Fruit fly (Drosophila melanogaster): ENCODE data around the gene BRWD3.

The BRWD3 gene

DNA sequence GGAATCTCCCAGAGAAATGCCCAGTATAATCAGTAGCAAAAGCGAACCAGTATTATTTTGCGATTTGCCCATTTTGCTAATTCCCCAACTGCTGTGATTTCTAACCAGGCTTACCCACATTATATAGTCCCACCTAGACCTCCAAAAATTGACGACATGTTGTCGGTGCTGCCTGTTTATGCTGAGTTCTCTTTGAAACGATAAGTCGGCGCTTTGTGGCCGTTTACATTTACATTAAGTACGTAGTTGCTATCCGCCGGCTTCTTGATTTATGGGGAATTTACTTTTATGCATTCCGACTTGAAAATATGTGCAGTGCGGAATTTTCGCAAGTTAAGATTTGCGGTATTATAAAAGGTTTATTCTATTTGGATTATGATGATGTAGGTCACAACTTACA lies 24.5 kb upstream of the BRWD3 start, which contains the start of gene CG5715:
CG5715 (minus strand) TSS at position 101 of the 400 bp plus-strand sequence.
- TF ChIP-seq CG4496 (GFP tag; IDR thresholded peaks at IDR 0.05): no peak

- TF ChIP-seq CG34367 (tag; optimal IDR thresholded peaks at IDR 0.05) (peak; percentile 45), Ets98B (GFP tag; IDR thresholded peaks at IDR 0.05) (peak; percentile 21; the same call in 1 of the 2 replicates), fd96Ca (GFP tag; IDR thresholded peaks at IDR 0.05) (peak; percentile 46; the same call in 1 of the 3 replicates), Pif1A (GFP tag; optimal IDR thresholded peaks at IDR 0.05) (peak; percentile 8), EcR (GFP tag; optimal IDR thresholded peaks at IDR 0.05) (peak; percentile 36), CG8301 (tag; optimal IDR thresholded peaks at IDR 0.05) (no peak), D1 (tag; optimal IDR thresholded peaks at IDR 0.05) (no peak), CG12605 (GFP tag; IDR thresholded peaks at IDR 0.05) (0 out of 2 replicates have a peak, but pooled peaks have one; percentile 8), CG15710 (tag; optimal IDR thresholded peaks at IDR 0.05) (peak; percentile 17), CG13204 (GFP tag; optimal IDR thresholded peaks at IDR 0.05) (no peak), CG10348 (GFP tag; IDR thresholded peaks at IDR 0.05) (no peak), CG14655 (GFP tag; optimal IDR thresholded peaks at IDR 0.05) (no peak), rn (GFP tag; IDR thresholded peaks at IDR 0.05) (no peak), CG4496 (GFP tag; IDR thresholded peaks at IDR 0.05) (peak; percentile 62; the same call in 2 of the 3 replicates), Pif1B (GFP tag; optimal IDR thresholded peaks at IDR 0.05) (no peak), CG17806 (tag; optimal IDR thresholded peaks at IDR 0.05) (no peak), gl (tag; optimal IDR thresholded peaks at IDR 0.05) (no peak), CG32121 (GFP tag; IDR thresholded peaks at IDR 0.05) (peak; percentile 46), Snoo (tag; optimal IDR thresholded peaks at IDR 0.05) (peak; percentile 45), CG9948 (tag; optimal IDR thresholded peaks at IDR 0.05) (no peak), CG8159 (tag; optimal IDR thresholded peaks at IDR 0.05) (peak; percentile 22)
These were observed 23.8 kb upstream of the BRWD3 start, which contains the start of gene crb for dm6 chr3R:24294784-24295555. TSS of gene crb (plus strand) at chr3R:24295078.

dm6 chr3R:24295556-24296465 lies 23.0 kb upstream of the BRWD3 start:
- TF ChIP-seq CG12605 (GFP tag; IDR thresholded peaks at IDR 0.05) (peak; percentile 83), Pif1A (GFP tag; optimal IDR thresholded peaks at IDR 0.05) (peak; percentile 97), Pif1B (GFP tag; optimal IDR thresholded peaks at IDR 0.05) (peak; percentile 98), CG14655 (GFP tag; optimal IDR thresholded peaks at IDR 0.05) (peak; percentile 86), CG9948 (tag; optimal IDR thresholded peaks at IDR 0.05) (peak; percentile 96), CG4496 (GFP tag; IDR thresholded peaks at IDR 0.05) (peak; percentile 97), CG15710 (tag; optimal IDR thresholded peaks at IDR 0.05) (peak; percentile 97), D1 (tag; optimal IDR thresholded peaks at IDR 0.05) (peak; percentile 76), rn (GFP tag; IDR thresholded peaks at IDR 0.05) (peak; percentile 86), CG34367 (tag; optimal IDR thresholded peaks at IDR 0.05) (peak; percentile 97), CG17806 (tag; optimal IDR thresholded peaks at IDR 0.05) (peak; percentile 97), Ets98B (GFP tag; IDR thresholded peaks at IDR 0.05) (peak; percentile 88), CG32121 (GFP tag; IDR thresholded peaks at IDR 0.05) (peak; percentile 86), EcR (GFP tag; optimal IDR thresholded peaks at IDR 0.05) (peak; percentile 52), CG8301 (tag; optimal IDR thresholded peaks at IDR 0.05) (peak; percentile 93), CG10348 (GFP tag; IDR thresholded peaks at IDR 0.05) (peak; percentile 62), CG13204 (GFP tag; optimal IDR thresholded peaks at IDR 0.05) (peak; percentile 93), Snoo (tag; optimal IDR thresholded peaks at IDR 0.05) (peak; percentile 98), gl (tag; optimal IDR thresholded peaks at IDR 0.05) (peak; percentile 75), fd96Ca (GFP tag; IDR thresholded peaks at IDR 0.05) (peak; percentile 91), CG8159 (tag; optimal IDR thresholded peaks at IDR 0.05) (peak; percentile 95)

- TF ChIP-seq Snoo (tag; optimal IDR thresholded peaks at IDR 0.05) (no peak), CG8159 (tag; optimal IDR thresholded peaks at IDR 0.05) (no peak)
These were observed 21.9 kb upstream of the BRWD3 start for dm6 chr3R:24296913-24297312.

- TF ChIP-seq CG13204 (GFP tag; optimal IDR thresholded peaks at IDR 0.05) (no peak), Snoo (tag; optimal IDR thresholded peaks at IDR 0.05) (no peak), CG32121 (GFP tag; IDR thresholded peaks at IDR 0.05) (no peak), CG4496 (GFP tag; IDR thresholded peaks at IDR 0.05) (no peak), CG17806 (tag; optimal IDR thresholded peaks at IDR 0.05) (no peak), gl (tag; optimal IDR thresholded peaks at IDR 0.05) (no peak), fd96Ca (GFP tag; IDR thresholded peaks at IDR 0.05) (no peak), CG9948 (tag; optimal IDR thresholded peaks at IDR 0.05) (no peak), CG14655 (GFP tag; optimal IDR thresholded peaks at IDR 0.05) (no peak), CG8301 (tag; optimal IDR thresholded peaks at IDR 0.05) (no peak), EcR (GFP tag; optimal IDR thresholded peaks at IDR 0.05) (no peak)
These were observed 21.2 kb upstream of the BRWD3 start for dm6 chr3R:24297444-24298146.

Data from whole organism, pupa.